Worm (Caenorhabditis elegans): ENCODE measurements around the gene pmp-3.
A peak's percentile ranks its signal among the peaks of the same experiment; 100 is the strongest.

The pmp-3 gene

ce11 chrV:14687106-14687964 lies 40.8 kb downstream of the pmp-3 start:
- no peak for TF ChIP-seq dao-5 (tag; optimal IDR thresholded peaks at IDR 0.05)

- TF ChIP-seq dao-5 (tag; optimal IDR thresholded peaks at IDR 0.05) (no peak), him-1 (tag; optimal IDR thresholded peaks at IDR 0.05) (no peak), W03F9.2 (tag; optimal IDR thresholded peaks at IDR 0.05) (peak; percentile 48)
These were observed 41.8 kb downstream of the pmp-3 start, which contains the start of gene C47E8.11 for ce11 chrV:14688097-14688912. Gene C47E8.11 (plus strand): TSS chrV:14688616.

- no peak for TF ChIP-seq dao-5 (tag; optimal IDR thresholded peaks at IDR 0.05)
- no peak for TF ChIP-seq W03F9.2 (tag; optimal IDR thresholded peaks at IDR 0.05)
- TF ChIP-seq him-1 (tag; optimal IDR thresholded peaks at IDR 0.05): no peak
These were observed 42.7 kb downstream of the pmp-3 start, which contains the start of gene gasr-8 for ce11 chrV:14689060-14689750. Gene gasr-8 (plus strand): TSS chrV:14689110.

- TF ChIP-seq dao-5 (tag; optimal IDR thresholded peaks at IDR 0.05) (no peak), W03F9.2 (tag; optimal IDR thresholded peaks at IDR 0.05) (no peak), him-1 (tag; optimal IDR thresholded peaks at IDR 0.05) (no peak)
These were observed 49.2 kb downstream of the pmp-3 start for ce11 chrV:14695713-14696112.

- TF ChIP-seq dao-5 (tag; optimal IDR thresholded peaks at IDR 0.05): no peak
- peak; percentile 77 for TF ChIP-seq W03F9.2 (tag; optimal IDR thresholded peaks at IDR 0.05)
- TF ChIP-seq him-1 (tag; optimal IDR thresholded peaks at IDR 0.05): peak; percentile 50
These were observed 50.2 kb downstream of the pmp-3 start, which contains the start of gene unc-112 for ce11 chrV:14696604-14697307. Gene unc-112 (minus strand): TSS chrV:14696654.

- no peak for TF ChIP-seq W03F9.2 (tag; optimal IDR thresholded peaks at IDR 0.05)
These were observed 51.5 kb downstream of the pmp-3 start for ce11 chrV:14698005-14698404.

- no peak for TF ChIP-seq W03F9.2 (tag; optimal IDR thresholded peaks at IDR 0.05)
- TF ChIP-seq dao-5 (tag; optimal IDR thresholded peaks at IDR 0.05): no peak
- TF ChIP-seq him-1 (tag; optimal IDR thresholded peaks at IDR 0.05): no peak
These were observed 52.1 kb downstream of the pmp-3 start, which contains the start of gene set-5 for ce11 chrV:14698666-14699065. Gene set-5 (plus strand): TSS chrV:14698966.

Data from whole organism, L4/young adult.